Fruit fly (Drosophila melanogaster): ENCODE results near the gene CG7567.

CG7567 gene

DNA sequence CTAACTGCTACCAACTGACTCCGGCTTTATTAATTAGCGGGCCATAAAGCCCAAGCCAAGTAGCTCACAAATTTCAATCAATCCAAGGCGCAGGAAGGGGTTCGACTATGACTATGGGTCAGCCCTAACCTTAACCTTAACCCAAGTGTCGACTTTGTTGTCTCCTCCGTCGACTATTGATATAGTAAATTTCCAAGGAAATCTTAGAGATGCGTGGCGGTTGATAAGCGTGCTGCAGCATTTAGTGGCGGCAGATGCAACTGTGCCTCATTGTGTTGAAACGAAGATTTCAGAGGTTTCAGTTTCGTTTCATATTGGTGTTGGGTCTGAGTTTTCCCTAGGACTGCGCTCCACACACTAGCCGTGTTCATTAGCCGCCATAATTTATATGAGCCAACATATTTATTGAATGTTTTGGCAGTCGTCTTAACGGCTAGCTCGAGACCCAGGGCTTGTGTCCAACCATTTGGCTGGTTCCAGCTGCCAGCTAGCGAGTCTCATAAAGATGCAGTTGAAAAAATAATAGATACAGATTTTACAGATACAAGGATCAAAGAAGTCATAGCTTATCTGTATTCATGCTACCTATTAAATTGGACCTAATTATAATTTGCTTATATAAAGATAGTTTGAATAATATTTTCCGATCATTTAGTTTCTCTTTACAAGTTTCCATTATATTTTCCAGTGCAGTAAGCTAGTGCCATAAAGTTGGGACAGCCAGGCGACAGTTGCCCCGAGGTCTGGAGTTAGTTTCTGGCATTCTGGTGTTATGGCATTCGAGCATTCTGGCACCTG, 40.5 kb downstream of the CG7567 start (continued):
- TF ChIP-seq CG11723 (GFP tag; optimal IDR thresholded peaks at IDR 0.05) (no peak), tll (GFP tag; optimal IDR thresholded peaks at IDR 0.05) (no peak), CG9797 (GFP tag; optimal IDR thresholded peaks at IDR 0.05) (no peak), CG5953 (GFP tag; IDR thresholded peaks at IDR 0.05) (no peak), CG10366 (GFP tag; IDR thresholded peaks at IDR 0.05) (no peak), row (GFP tag; IDR thresholded peaks at IDR 0.05) (no peak), CG14710 (tag; optimal IDR thresholded peaks at IDR 0.05) (peak; percentile 39), corto (GFP tag; optimal IDR thresholded peaks at IDR 0.05) (no peak), CG3726 (GFP tag; IDR thresholded peaks at IDR 0.05) (no peak), Dref (GFP tag; IDR thresholded peaks at IDR 0.05) (no peak), CG18764 (GFP tag; optimal IDR thresholded peaks at IDR 0.05) (no peak), her (GFP tag; optimal IDR thresholded peaks at IDR 0.05) (no peak), nau (GFP tag; optimal IDR thresholded peaks at IDR 0.05) (no peak), chn (GFP tag; optimal IDR thresholded peaks at IDR 0.05) (no peak), CG12071 (GFP tag; optimal IDR thresholded peaks at IDR 0.05) (no peak), bbx (GFP tag; IDR thresholded peaks at IDR 0.05; ENCODE audit: partially characterized antibody) (no peak), CG14014 (GFP tag; IDR thresholded peaks at IDR 0.05) (no peak), nmo (GFP tag; optimal IDR thresholded peaks at IDR 0.05) (peak; percentile 8), CG15601 (tag; optimal IDR thresholded peaks at IDR 0.05) (no peak), CG10274 (GFP tag; optimal IDR thresholded peaks at IDR 0.05) (no peak), CG16779 (GFP tag; IDR thresholded peaks at IDR 0.05) (no peak), CG12769 (tag; optimal IDR thresholded peaks at IDR 0.05) (no peak), Gsc (GFP tag; IDR thresholded peaks at IDR 0.05) (no peak), CG15479 (GFP tag; optimal IDR thresholded peaks at IDR 0.05) (no peak), cato (GFP tag; optimal IDR thresholded peaks at IDR 0.05; ENCODE audit: borderline replicate concordance) (no peak), Stat92E (GFP tag; optimal IDR thresholded peaks at IDR 0.05) (peak in 1 of 3 experiments; percentile 94), E2f2 (GFP tag; IDR thresholded peaks at IDR 0.05) (no peak), abd-A (tag; optimal IDR thresholded peaks at IDR 0.05) (no peak), Nf-YC (tag; optimal IDR thresholded peaks at IDR 0.05) (no peak), phol (tag; optimal IDR thresholded peaks at IDR 0.05) (peak; percentile 31), CG12391 (tag; optimal IDR thresholded peaks at IDR 0.05) (peak; percentile 26), peb (GFP tag; IDR thresholded peaks at IDR 0.05) (no peak), scrt (GFP tag; optimal IDR thresholded peaks at IDR 0.05) (no peak), CG16815 (GFP tag; optimal IDR thresholded peaks at IDR 0.05) (no peak), CG17359 (tag; optimal IDR thresholded peaks at IDR 0.05) (no peak), sim (GFP tag; IDR thresholded peaks at IDR 0.05) (no peak), Bteb2 (GFP tag; optimal IDR thresholded peaks at IDR 0.05) (no peak), CG3163 (GFP tag; optimal IDR thresholded peaks at IDR 0.05) (no peak), CG11247 (GFP tag; IDR thresholded peaks at IDR 0.05) (no peak), ham (GFP tag; IDR thresholded peaks at IDR 0.05) (no peak), Atf3 (GFP tag; optimal IDR thresholded peaks at IDR 0.05) (no peak), chif (GFP tag; optimal IDR thresholded peaks at IDR 0.05) (peak in 1 of 2 experiments; percentile 5), CG12155 (GFP tag; optimal IDR thresholded peaks at IDR 0.05) (no peak), CG8765 (GFP tag; IDR thresholded peaks at IDR 0.05) (no peak), fd102C (GFP tag; optimal IDR thresholded peaks at IDR 0.05) (no peak), CG18262 (tag; optimal IDR thresholded peaks at IDR 0.05) (peak; percentile 20), sc (optimal IDR thresholded peaks at IDR 0.05) (no peak), sc (GFP tag; optimal IDR thresholded peaks at IDR 0.05) (no peak), CG6175 (GFP tag; IDR thresholded peaks at IDR 0.05) (no peak), Hsf (GFP tag; optimal IDR thresholded peaks at IDR 0.05) (no peak)
